Worm (Caenorhabditis elegans): ENCODE data around the gene C34D10.1.

ce11 chrX:8078374-8078773, 49.1 kb downstream of the C34D10.1 start:
- TF ChIP-seq him-1 (tag; optimal IDR thresholded peaks at IDR 0.05) (no peak), dao-5 (tag; optimal IDR thresholded peaks at IDR 0.05) (no peak), W03F9.2 (tag; optimal IDR thresholded peaks at IDR 0.05) (no peak)
